Fruit fly (Drosophila melanogaster) S2 (cell line): Measurements from ENCODE around the gene Der-2.
A peak's percentile ranks its signal among the peaks of the same experiment; 100 is the strongest.

Experiments
- CG8478 ChIP-seq: fragments of >200 bp; optimal IDR thresholded peaks from 2 replicates; lab custom pipeline; 2018
- CTCF ChIP-seq, 2 experiments: fragments of >200 bp; optimal IDR thresholded peaks; 2 replicates each; lab custom pipeline; 2018

Gene Der-2

dm6 chr3R:16500919-16501851 is 17.2 kb upstream of the Der-2 start, which contains the start of gene Decay:
Gene Decay, minus strand, starts transcription at chr3R:16501050.
- no peak for TF ChIP-seq CG8478
- no peak for TF ChIP-seq CTCF (optimal IDR thresholded peaks at IDR 0.05; lab: Kevin White, UChicago)

dm6 chr3R:16498859-16499258 is 14.8 kb upstream of the Der-2 start, which contains the start of gene Gr89a:
Gene Gr89a, minus strand, starts transcription at chr3R:16498959.
- TF ChIP-seq CG8478: no peak
- no peak for TF ChIP-seq CTCF (optimal IDR thresholded peaks at IDR 0.05; lab: Kevin White, UChicago)

- TF ChIP-seq CTCF (optimal IDR thresholded peaks at IDR 0.05; lab: Kevin White, UChicago) (peak; percentile 91 to 96), CG8478 (no peak)
Observed at dm6 chr3R:16497379-16497778, 13.4 kb upstream of the Der-2 start.

- TF ChIP-seq CTCF (optimal IDR thresholded peaks at IDR 0.05; lab: Kevin White, UChicago) (no peak), CG8478 (no peak)
Observed at dm6 chr3R:16496209-16496608, 12.2 kb upstream of the Der-2 start.

DNA sequence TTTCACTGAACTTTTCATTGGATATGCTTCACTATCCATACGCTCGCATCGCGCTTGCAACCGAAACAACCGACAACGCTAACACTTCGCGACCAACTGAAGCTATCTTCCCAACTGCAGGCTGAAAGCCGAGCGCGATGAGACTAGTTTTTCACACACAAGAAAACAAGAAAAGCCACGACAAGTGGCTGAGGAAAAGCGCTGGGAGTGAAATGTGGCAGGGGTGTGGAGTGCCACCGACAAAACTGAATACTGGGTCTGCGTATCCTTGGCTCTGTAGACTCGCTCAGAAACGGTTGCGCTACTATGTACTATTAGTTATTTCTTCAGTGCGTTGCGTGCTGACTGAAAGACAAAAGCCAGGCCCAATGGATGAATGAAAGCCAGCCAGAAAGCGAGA is 11.3 kb upstream of the Der-2 start, which contains the start of gene Cad89D:
Gene Cad89D, minus strand, starts transcription at position 101 of the 400 bp plus-strand sequence.
- TF ChIP-seq CG8478 (no peak), CTCF (optimal IDR thresholded peaks at IDR 0.05; lab: Kevin White, UChicago) (no peak)

- no peak for TF ChIP-seq CTCF (optimal IDR thresholded peaks at IDR 0.05; lab: Kevin White, UChicago)
- TF ChIP-seq CG8478: no peak
Observed at dm6 chr3R:16485487-16486233, 1.6 kb upstream of the Der-2 start.

- TF ChIP-seq CG8478 (no peak), CTCF (optimal IDR thresholded peaks at IDR 0.05; lab: Kevin White, UChicago) (no peak)
Observed at dm6 chr3R:16482276-16482675, 1.7 kb downstream of the Der-2 start, which contains the start of gene Sdhaf3. Gene Sdhaf3, minus strand, starts transcription at chr3R:16482452.

- no peak for TF ChIP-seq CG8478
Observed at dm6 chr3R:16480995-16481394, 3.0 kb downstream of the Der-2 start, which contains the start of gene Dhfr. Gene Dhfr, plus strand, starts transcription at chr3R:16481167.

- TF ChIP-seq CG8478 (no peak), CTCF (optimal IDR thresholded peaks at IDR 0.05; lab: Kevin White, UChicago) (no peak)
Observed at dm6 chr3R:16477033-16477432, 7.0 kb downstream of the Der-2 start, which contains the start of gene Gyc89Db. Gene Gyc89Db, plus strand, starts transcription at chr3R:16477110.

DNA sequence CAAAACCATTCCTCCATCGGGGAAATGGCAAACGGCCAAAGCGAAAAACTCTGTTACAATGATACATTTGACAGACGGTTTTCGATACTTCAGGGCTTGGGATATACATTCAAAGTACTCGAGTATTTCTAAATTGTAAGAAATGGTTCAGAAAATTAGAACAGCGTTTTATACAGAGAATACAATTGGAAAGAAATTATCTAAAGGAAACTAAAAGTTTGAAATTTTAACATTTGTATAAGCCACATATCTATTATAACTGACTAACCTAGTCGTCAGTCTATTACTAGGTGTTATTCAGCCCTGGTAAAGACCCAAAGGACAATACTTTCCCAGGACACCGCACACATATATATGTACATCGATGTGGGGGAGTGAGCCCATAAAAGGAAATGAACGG is 7.6 kb downstream of the Der-2 start:
- TF ChIP-seq CTCF (optimal IDR thresholded peaks at IDR 0.05; lab: Kevin White, UChicago) (no peak), CG8478 (no peak)

dm6 chr3R:16472301-16472700 is 11.7 kb downstream of the Der-2 start, which contains the start of gene Gyc89Da:
Gene Gyc89Da, plus strand, starts transcription at chr3R:16472601.
- no peak for TF ChIP-seq CG8478
- TF ChIP-seq CTCF (optimal IDR thresholded peaks at IDR 0.05; lab: Kevin White, UChicago): no peak

DNA sequence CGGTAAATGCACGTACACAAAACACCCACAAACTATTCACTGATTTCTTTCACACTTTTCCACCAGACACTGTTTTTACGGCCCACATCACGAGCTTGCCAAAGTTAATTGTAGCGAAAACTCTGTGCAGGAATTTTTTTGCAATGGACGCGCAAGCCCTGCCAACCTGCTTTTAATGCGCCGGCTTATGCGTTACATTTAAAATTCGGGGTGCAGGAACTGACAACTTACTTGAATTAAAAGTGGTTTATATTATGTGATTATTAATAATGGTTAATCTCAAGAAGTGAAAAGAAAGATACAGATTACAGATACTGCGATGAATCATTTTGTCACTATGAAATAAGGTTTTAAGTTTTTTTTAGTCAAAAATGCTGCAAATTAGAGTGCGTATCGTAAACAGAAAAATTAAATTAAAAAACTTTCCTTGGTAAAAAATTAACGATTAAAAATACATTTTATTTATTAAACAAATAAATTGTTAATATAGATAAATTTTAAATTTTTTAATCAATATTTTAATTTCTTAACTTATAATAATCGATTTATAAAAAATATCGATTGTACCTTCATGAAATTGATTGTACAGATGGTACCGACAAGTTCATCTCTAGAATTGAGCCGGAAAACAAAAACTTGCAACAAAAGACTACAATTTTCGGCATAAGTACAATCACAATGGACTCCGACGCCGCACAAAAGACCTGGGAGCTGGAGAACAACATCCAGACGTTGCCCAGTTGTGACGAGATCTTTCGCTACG is 14.3 kb downstream of the Der-2 start, which contains the start of the genes CG42232 and CSN5:
Gene CG42232, minus strand, starts transcription at position 163 of the 763 bp plus-strand sequence.
Gene CSN5, plus strand, starts transcription at position 599 of the 763 bp plus-strand sequence.
- TF ChIP-seq CG8478 (no peak), CTCF (optimal IDR thresholded peaks at IDR 0.05; lab: Kevin White, UChicago) (no peak)

dm6 chr3R:16468556-16468955 is 15.5 kb downstream of the Der-2 start:
- TF ChIP-seq CTCF (optimal IDR thresholded peaks at IDR 0.05; lab: Kevin White, UChicago): no peak
- no peak for TF ChIP-seq CG8478

dm6 chr3R:16456607-16457006 is 27.4 kb downstream of the Der-2 start:
- TF ChIP-seq CG8478 (no peak), CTCF (optimal IDR thresholded peaks at IDR 0.05; lab: Kevin White, UChicago) (no peak)

dm6 chr3R:16455875-16456274 is 28.1 kb downstream of the Der-2 start, which contains the start of gene CG14883:
Gene CG14883, plus strand, starts transcription at chr3R:16456052.
- TF ChIP-seq CTCF (optimal IDR thresholded peaks at IDR 0.05; lab: Kevin White, UChicago): no peak
- no peak for TF ChIP-seq CG8478
